Worm (Caenorhabditis elegans): ENCODE measurements around the gene rabn-5.

ce11 chrIII:5875418-5875702 is 11.0 kb downstream of the rabn-5 start:
- TF ChIP-seq flt-1 (GFP tag; IDR thresholded peaks at IDR 0.05) = no peak
- no peak for TF ChIP-seq pes-1 (GFP tag; IDR thresholded peaks at IDR 0.05)
- no peak for TF ChIP-seq ama-1 (optimal IDR thresholded peaks at IDR 0.05)
- no peak for TF ChIP-seq hmg-4 (GFP tag; optimal IDR thresholded peaks at IDR 0.05)
- TF ChIP-seq ets-7 (tag; optimal IDR thresholded peaks at IDR 0.05) = no peak
- no peak for TF ChIP-seq aly-1 (tag; optimal IDR thresholded peaks at IDR 0.05)
- no peak for TF ChIP-seq tra-4 (tag; optimal IDR thresholded peaks at IDR 0.05)
- TF ChIP-seq hnd-1 (tag; optimal IDR thresholded peaks at IDR 0.05) = no peak
- no peak for TF ChIP-seq sea-1 (GFP tag; conservative IDR thresholded peaks at IDR 0.05)
- TF ChIP-seq scrt-1 (GFP tag; IDR thresholded peaks at IDR 0.05) = no peak
- TF ChIP-seq F13C5.2 (tag; optimal IDR thresholded peaks at IDR 0.05) = no peak
- no peak for TF ChIP-seq tbx-37 (GFP tag; conservative IDR thresholded peaks at IDR 0.05)
- no peak for TF ChIP-seq B0310.2 (tag; optimal IDR thresholded peaks at IDR 0.05)

All from whole organism, early embryonic.